Worm (Caenorhabditis elegans) whole organism, early embryonic: ENCODE data around the gene D2007.1.

Experiments used
- B0310.2 ChIP-seq: sonication (generic microtip); optimal IDR thresholded peaks from 2 replicates; lab custom pipeline; 2016; ENCODE audit warnings: mild to moderate bottlenecking, missing genetic modification characterization, missing compliant biosample characterization
- F13C5.2 ChIP-seq: sonication (generic microtip); optimal IDR thresholded peaks from 2 replicates; lab custom pipeline; 2017; ENCODE audit warnings: mild to moderate bottlenecking, missing genetic modification characterization, inconsistent platforms, missing compliant biosample characterization
- aly-1 ChIP-seq: sonication (generic microtip); optimal IDR thresholded peaks from 2 replicates; lab custom pipeline; 2016; ENCODE audit warnings: missing genetic modification characterization, missing compliant biosample characterization
- ama-1 ChIP-seq: fragments of 150-350 bp; optimal IDR thresholded peaks from 2 replicates; lab custom pipeline; 2014
- ceh-13 ChIP-seq: fragments of 200-800 bp; sonication (Bioruptor generic); optimal IDR thresholded peaks from 2 replicates; lab custom pipeline; 2018; ENCODE audit warnings: mild to moderate bottlenecking, missing genetic modification characterization, missing compliant biosample characterization
- ceh-36 ChIP-seq: sonication (generic microtip); optimal IDR thresholded peaks from 2 replicates; lab custom pipeline; 2016; ENCODE audit warnings: missing genetic modification characterization, inconsistent platforms, missing compliant biosample characterization
- ets-7 ChIP-seq: sonication (generic microtip); optimal IDR thresholded peaks from 2 replicates; lab custom pipeline; 2016; ENCODE audit warnings: missing genotype, missing genetic modification characterization, missing compliant biosample characterization
- flt-1 ChIP-seq: fragments of 200-800 bp; sonication (Bioruptor generic); IDR thresholded peaks from 2 replicates; pipeline ENCODE4 v1.3.6; 2022; ENCODE audit warnings: missing genetic modification characterization, missing compliant biosample characterization
- hmbx-1 ChIP-seq: sonication (generic microtip); optimal IDR thresholded peaks from 2 replicates; lab custom pipeline; 2016; ENCODE audit warnings: mild to moderate bottlenecking, missing genetic modification characterization, missing compliant biosample characterization
- hmg-4 ChIP-seq: fragments of 200-800 bp; sonication (Bioruptor generic); optimal IDR thresholded peaks from 2 replicates; lab custom pipeline; 2018; ENCODE audit warnings: mild to moderate bottlenecking, missing genetic modification characterization, missing compliant biosample characterization
- hnd-1 ChIP-seq: sonication (generic microtip); optimal IDR thresholded peaks from 2 replicates; lab custom pipeline; 2016; ENCODE audit warnings: missing genetic modification characterization, missing compliant biosample characterization
- pes-1 ChIP-seq: fragments of 200-800 bp; sonication (Bioruptor generic); IDR thresholded peaks from 2 replicates; pipeline ENCODE4 v1.3.6; 2022; ENCODE audit warnings: missing genetic modification reagents, missing genetic modification characterization, missing compliant biosample characterization
- scrt-1 ChIP-seq: fragments of 200-800 bp; sonication (Bioruptor generic); IDR thresholded peaks from 2 replicates; pipeline ENCODE4 v1.3.6; 2022; ENCODE audit warnings: missing genetic modification characterization, missing compliant biosample characterization
- sea-1 ChIP-seq: fragments of 200-800 bp; sonication (Bioruptor generic); conservative IDR thresholded peaks from 2 replicates; pipeline ENCODE4 v1.3.6; 2022; ENCODE audit warnings: missing genetic modification characterization, missing compliant biosample characterization
- tbx-11 ChIP-seq: fragments of 200-800 bp; sonication (Bioruptor generic); IDR thresholded peaks from 2 replicates; pipeline ENCODE4 v1.3.6; 2022; ENCODE audit warnings: missing genetic modification characterization, missing compliant biosample characterization
- tbx-37 ChIP-seq: fragments of 200-800 bp; sonication (Bioruptor generic); conservative IDR thresholded peaks from 2 replicates; pipeline ENCODE4 v1.3.6; 2022; ENCODE audit warnings: missing genetic modification reagents, missing genetic modification characterization, missing compliant biosample characterization
- tra-4 ChIP-seq: sonication (generic microtip); optimal IDR thresholded peaks from 2 replicates; lab custom pipeline; 2017; ENCODE audit warnings: missing genetic modification characterization, missing compliant biosample characterization

The D2007.1 gene

DNA sequence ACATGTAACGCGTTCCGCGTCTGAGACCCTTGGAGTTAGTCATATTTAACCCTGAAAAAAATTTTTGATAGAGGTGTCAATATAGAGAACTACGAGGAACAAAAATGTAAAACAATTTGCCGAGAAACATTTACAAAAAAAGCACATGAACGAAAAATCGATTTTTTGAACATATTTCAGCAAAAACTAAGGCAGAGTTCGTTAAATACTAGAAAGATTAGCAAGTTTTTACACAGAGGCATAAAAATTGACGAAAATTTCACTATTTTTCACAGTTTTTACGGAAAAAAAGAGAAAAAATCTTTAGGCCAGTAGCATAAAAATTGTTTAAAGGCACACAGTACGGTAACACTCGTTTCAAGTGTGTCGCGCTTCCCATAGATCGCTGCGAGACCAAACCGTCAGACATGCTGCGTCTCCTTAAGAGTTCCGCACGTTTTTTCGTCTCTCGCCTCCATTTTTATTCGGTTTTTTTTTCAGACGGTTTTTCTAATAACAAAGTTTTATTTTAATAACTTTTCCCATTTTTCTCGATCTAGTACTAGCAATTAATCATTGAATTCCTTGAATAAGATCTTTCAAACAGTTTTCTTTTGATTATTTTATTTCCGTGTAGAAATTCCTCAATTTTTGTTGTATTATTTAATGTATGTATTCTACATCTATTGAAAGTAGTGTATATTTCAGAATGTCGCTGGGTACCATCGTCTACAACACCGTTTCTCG, 24.9 kb upstream of the D2007.1 start, which contains the start of the genes rpl-21 and C14B9.10:
Gene rpl-21, minus strand, starts transcription at position 51 of the 726 bp plus-strand sequence.
Gene C14B9.10, plus strand, starts transcription at position 676 of the 726 bp plus-strand sequence.
- TF ChIP-seq sea-1 (no peak), ama-1 (lab: Kevin White, UChicago) (no peak), ceh-13 (GFP tag; lab: Kevin White, UChicago) (no peak), scrt-1 (no peak), pes-1 (GFP tag; lab: Robert Waterston, UW) (no peak), B0310.2 (no peak), F13C5.2 (peak; percentile 17), tbx-37 (GFP tag; lab: Robert Waterston, UW) (no peak), aly-1 (tag; lab: Kevin White, UChicago) (no peak), hmg-4 (GFP tag; lab: Kevin White, UChicago) (peak; percentile 2), ceh-36 (tag; lab: Kevin White, UChicago) (no peak), tra-4 (tag; lab: Kevin White, UChicago) (no peak), hnd-1 (tag; lab: Kevin White, UChicago) (no peak), ets-7 (tag; lab: Kevin White, UChicago) (no peak), hmbx-1 (no peak), flt-1 (no peak; the same call in 1 of the 2 replicates)

- no peak for TF ChIP-seq F13C5.2
- peak; percentile 51 for TF ChIP-seq hmg-4 (GFP tag; lab: Kevin White, UChicago)
These were observed 22.8 kb upstream of the D2007.1 start for ce11 chrIII:8132496-8132895.

ce11 chrIII:8133346-8133745, 21.9 kb upstream of the D2007.1 start, which contains the start of gene C14B9.2:
C14B9.2 (plus strand) TSS chrIII:8133665.
- no peak for TF ChIP-seq B0310.2

DNA sequence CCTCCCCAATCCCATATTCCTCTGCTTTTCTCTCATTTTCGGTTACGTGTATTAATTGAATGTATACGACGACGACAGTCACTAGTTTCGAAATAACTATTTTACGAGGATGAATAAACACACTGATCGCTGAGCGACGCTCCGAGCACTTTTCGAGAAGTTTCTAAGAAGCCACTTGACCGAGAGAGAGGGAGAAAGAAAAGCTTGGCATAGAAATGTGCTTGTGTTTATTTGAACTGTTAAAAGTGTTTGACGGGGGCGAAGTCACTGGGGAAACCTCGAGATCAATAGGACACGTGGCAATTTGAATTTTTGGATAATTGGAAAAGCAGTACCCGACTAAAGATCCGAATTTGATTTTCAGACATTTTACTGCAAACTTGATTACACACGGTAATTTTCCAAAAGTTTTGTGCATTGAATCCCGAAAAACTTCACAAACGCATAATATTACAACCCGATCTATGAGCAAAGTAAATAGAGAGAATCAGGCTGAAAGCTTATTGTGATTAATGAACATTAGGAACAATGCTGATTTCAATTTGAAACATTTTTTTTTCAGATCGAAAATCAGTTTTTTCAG, 18.7 kb upstream of the D2007.1 start:
- TF ChIP-seq ama-1 (lab: Kevin White, UChicago) (peak; percentile 46), ets-7 (tag; lab: Kevin White, UChicago) (no peak)

- TF ChIP-seq ama-1 (lab: Kevin White, UChicago) (no peak), hmbx-1 (no peak), pes-1 (GFP tag; lab: Robert Waterston, UW) (no peak), ceh-13 (GFP tag; lab: Kevin White, UChicago) (no peak)
These were observed 17.5 kb upstream of the D2007.1 start, which contains the start of gene hsp-12.2 for ce11 chrIII:8137777-8138176. hsp-12.2 (plus strand) TSS chrIII:8138077.

DNA sequence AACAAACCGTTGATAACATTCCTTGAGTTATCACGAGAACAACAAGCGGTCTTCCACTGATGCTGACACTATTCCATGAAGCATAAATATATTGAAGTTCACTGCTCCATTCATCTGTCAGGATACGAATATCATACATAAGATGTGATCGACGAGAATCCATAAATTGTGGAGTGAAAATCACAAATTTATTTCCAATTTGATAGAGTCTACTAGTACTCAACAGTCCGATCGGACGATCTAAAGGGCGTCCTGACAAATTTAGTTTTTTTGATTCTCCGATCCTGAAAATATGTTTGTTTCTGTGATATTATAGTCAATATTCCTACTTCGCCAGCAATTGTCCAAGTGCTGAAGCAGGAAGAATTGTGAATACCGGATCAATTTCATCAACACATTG, 13.0 kb upstream of the D2007.1 start:
- no peak for TF ChIP-seq ceh-13 (GFP tag; lab: Kevin White, UChicago)
- no peak for TF ChIP-seq aly-1 (tag; lab: Kevin White, UChicago)
- TF ChIP-seq sea-1, result no peak
- no peak for TF ChIP-seq pes-1 (GFP tag; lab: Robert Waterston, UW)
- no peak for TF ChIP-seq B0310.2
- no peak for TF ChIP-seq flt-1
- no peak for TF ChIP-seq scrt-1
- TF ChIP-seq ama-1 (lab: Kevin White, UChicago), result no peak
- no peak for TF ChIP-seq ceh-36 (tag; lab: Kevin White, UChicago)

- TF ChIP-seq ets-7 (tag; lab: Kevin White, UChicago), result peak; percentile 38
- no peak for TF ChIP-seq tbx-11
- no peak for TF ChIP-seq scrt-1
- no peak for TF ChIP-seq sea-1
- TF ChIP-seq hnd-1 (tag; lab: Kevin White, UChicago), result no peak
- no peak for TF ChIP-seq ama-1 (lab: Kevin White, UChicago)
- no peak; the same call in 1 of the 2 replicates for TF ChIP-seq flt-1
- TF ChIP-seq tbx-37 (GFP tag; lab: Robert Waterston, UW), result peak; percentile 74
These were observed 10.6 kb upstream of the D2007.1 start, which contains the start of the genes C14B9.8 and mrpl-18 for ce11 chrIII:8144574-8145065. C14B9.8 (minus strand) TSS chrIII:8144629. mrpl-18 (plus strand) TSS chrIII:8145015.

- TF ChIP-seq B0310.2 (no peak), ama-1 (lab: Kevin White, UChicago) (no peak), ets-7 (tag; lab: Kevin White, UChicago) (no peak), scrt-1 (no peak)
These were observed 9.3 kb upstream of the D2007.1 start for ce11 chrIII:8145971-8146370.

ce11 chrIII:8148751-8149150, 6.5 kb upstream of the D2007.1 start, which contains the start of gene D2007.2:
D2007.2 (plus strand) TSS chrIII:8148963.
- TF ChIP-seq ceh-36 (tag; lab: Kevin White, UChicago) (no peak), flt-1 (no peak), scrt-1 (no peak), F13C5.2 (no peak), tbx-37 (GFP tag; lab: Robert Waterston, UW) (no peak), tra-4 (tag; lab: Kevin White, UChicago) (no peak)
